Worm (Caenorhabditis elegans): ENCODE data around the gene K02E7.4.
"Not testable (repeated sequence)": the region's sequence is repeated elsewhere in the genome, so short reads cannot be mapped to it uniquely, and the experiment has no call there.

K02E7.4 gene

DNA sequence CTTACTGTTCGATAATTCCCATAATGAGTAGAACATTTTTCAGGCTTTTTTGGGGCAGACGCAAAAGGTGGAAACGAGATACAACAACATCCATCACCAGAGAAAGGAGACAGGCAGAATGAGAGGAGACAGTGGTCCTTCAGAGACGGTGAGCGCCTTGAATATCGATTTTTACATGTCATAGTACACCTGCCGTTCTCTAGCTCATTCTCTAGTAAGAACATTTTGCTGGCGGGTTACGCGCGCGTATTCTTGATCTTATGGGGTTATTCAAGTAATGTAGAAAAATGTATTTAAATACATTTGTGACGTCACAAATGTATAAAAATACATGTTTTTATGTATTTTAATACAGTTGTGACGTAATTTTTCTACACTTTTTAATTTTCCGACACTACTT, 28.3 kb upstream of the K02E7.4 start, which contains the start of gene fbxb-45:
Gene fbxb-45 (minus strand): TSS at position 101 of the 400 bp plus-strand sequence.
- TF ChIP-seq R02D3.7, ceh-16, F13H6.1 (tag; optimal IDR thresholded peaks at IDR 0.05): not testable (repeated sequence)

DNA sequence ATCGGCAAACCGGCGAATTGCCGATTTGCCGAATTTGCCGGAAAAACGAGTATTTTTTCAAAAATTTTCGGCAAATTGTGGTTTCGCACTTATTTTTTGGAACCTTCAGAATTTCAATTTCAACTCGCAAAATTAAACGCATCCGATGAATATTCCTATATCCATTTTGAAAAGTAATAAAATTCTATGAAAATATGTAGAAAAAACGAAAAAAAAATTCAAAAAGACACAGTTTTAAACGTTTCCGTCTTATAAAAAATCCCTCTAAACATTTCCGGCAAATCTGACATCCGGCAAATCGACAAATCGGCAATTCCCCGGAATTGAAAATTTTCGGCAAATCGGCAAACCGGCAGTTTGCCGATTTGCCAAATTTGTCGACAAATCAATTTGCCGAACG, 26.5 kb upstream of the K02E7.4 start, which contains the start of gene str-148:
Gene str-148 (plus strand): TSS at position 301 of the 400 bp plus-strand sequence.
- TF ChIP-seq nhr-6 (tag; optimal IDR thresholded peaks at IDR 0.05) (no peak), peb-1 (tag; optimal IDR thresholded peaks at IDR 0.05) (no peak), nhr-25 (tag; optimal IDR thresholded peaks at IDR 0.05) (no peak), sem-4 (tag; optimal IDR thresholded peaks at IDR 0.05) (no peak), egl-27 (tag; optimal IDR thresholded peaks at IDR 0.05) (no peak), elt-1 (tag; optimal IDR thresholded peaks at IDR 0.05) (no peak), ZK546.5 (tag; optimal IDR thresholded peaks at IDR 0.05) (no peak), ceh-82 (tag; optimal IDR thresholded peaks at IDR 0.05) (no peak), unc-39 (tag; optimal IDR thresholded peaks at IDR 0.05) (no peak), gmeb-1 (tag; optimal IDR thresholded peaks at IDR 0.05) (no peak), nhr-21 (tag; optimal IDR thresholded peaks at IDR 0.05) (no peak)

DNA sequence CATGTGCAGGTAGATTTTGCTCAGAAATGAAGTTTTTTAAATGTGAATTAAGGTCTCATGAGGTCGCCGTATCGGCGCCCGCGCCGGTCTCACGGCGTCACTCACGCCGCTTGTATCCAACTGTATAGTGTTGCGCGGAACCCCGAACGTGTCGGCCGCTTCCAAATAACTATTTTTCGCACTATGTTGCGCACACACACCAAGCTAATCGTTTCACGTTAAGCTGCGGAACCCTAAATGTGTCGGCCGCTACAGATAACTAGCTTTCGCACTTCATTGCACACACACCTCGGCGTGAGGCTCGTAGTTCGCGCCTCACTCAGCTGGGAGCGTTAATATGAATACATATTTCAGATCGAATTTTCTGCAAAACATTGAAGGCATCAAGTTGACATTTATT, 25.3 kb upstream of the K02E7.4 start:
- TF ChIP-seq nhr-11 (tag; optimal IDR thresholded peaks at IDR 0.05) (no peak), peb-1 (tag; optimal IDR thresholded peaks at IDR 0.05) (no peak), nhr-6 (tag; optimal IDR thresholded peaks at IDR 0.05) (no peak), nhr-237 (tag; optimal IDR thresholded peaks at IDR 0.05) (no peak), ztf-11 (tag; optimal IDR thresholded peaks at IDR 0.05) (no peak)

DNA sequence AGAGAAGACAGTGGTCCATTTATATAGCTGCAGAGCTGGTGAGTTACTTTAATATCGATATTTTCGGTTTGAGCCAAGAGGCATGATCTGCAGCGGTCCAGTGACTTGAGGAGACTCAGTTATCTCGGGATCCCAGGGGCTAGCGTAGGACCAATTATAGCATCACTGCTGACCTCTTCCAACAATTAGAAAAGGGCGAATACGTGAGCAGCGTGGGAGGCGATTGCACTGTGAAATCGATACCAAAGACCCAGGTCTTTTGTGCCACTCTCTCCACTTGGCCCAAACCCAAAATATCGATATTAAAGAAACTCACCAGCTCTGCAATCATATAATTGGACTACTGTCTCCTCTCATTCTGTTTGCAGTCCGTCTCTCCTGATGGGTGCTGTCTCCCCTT, 22.4 kb upstream of the K02E7.4 start, which contains the start of gene fbxb-40:
Gene fbxb-40 (minus strand): TSS at position 101 of the 400 bp plus-strand sequence.
- TF ChIP-seq lin-11 (tag; optimal IDR thresholded peaks at IDR 0.05) (no peak), gmeb-1 (tag; optimal IDR thresholded peaks at IDR 0.05) (no peak), lin-13 (GFP tag; optimal IDR thresholded peaks at IDR 0.05) (no peak), alr-1 (tag; optimal IDR thresholded peaks at IDR 0.05) (no peak), snpc-4 (tag; optimal IDR thresholded peaks at IDR 0.05) (no peak), nhr-23 (tag; optimal IDR thresholded peaks at IDR 0.05) (no peak), ztf-4 (tag; optimal IDR thresholded peaks at IDR 0.05) (no peak), crh-2 (tag; optimal IDR thresholded peaks at IDR 0.05) (no peak), unc-39 (tag; optimal IDR thresholded peaks at IDR 0.05) (no peak), sem-4 (tag; optimal IDR thresholded peaks at IDR 0.05) (no peak)

DNA sequence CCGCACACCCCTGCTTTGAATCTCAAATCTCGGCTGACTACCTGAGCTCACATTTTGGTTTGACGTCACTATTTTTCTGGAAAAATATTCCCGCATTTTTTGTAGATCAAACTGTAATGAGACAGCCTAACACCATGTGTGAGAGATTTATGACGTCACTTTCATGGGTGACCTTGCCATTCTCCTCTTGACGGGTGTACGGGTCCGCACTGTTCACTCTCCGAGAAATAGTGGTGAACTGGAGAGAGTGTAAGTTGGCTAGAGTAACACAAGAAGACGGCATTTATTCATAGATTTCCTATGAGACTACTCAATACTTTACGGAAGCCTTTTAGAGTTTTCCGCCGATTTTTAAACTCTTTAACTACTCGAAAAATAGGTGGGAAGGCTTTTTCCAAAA, 17.5 kb upstream of the K02E7.4 start, which contains the start of gene K02E7.7:
Gene K02E7.7 (plus strand): TSS at position 301 of the 400 bp plus-strand sequence.
- not testable (repeated sequence) for TF ChIP-seq ztf-1 (GFP tag; conservative IDR thresholded peaks at IDR 0.05); nhr-21 (tag; optimal IDR thresholded peaks at IDR 0.05); zag-1 (tag; optimal IDR thresholded peaks at IDR 0.05)

DNA sequence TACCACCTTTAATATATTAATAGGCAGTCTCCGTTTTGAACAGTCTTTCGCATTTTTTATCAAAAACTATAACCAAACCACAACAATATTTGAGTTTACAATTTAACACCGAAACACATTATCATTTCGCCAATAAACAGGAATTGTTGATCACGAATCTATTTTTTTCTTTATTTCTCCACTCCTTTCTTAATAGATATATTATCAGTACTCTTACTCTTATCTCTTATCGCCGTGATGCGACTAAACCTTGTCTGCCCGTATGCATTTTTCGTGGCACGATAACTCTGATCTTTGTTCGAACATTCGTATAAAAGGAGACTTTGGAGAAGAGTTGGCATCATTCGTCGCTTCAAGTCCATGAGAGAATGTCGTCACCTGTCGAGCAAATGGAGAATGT, 15.4 kb upstream of the K02E7.4 start:
- TF ChIP-seq F13H6.1 (tag; optimal IDR thresholded peaks at IDR 0.05) (peak; percentile 11), nhr-10 (tag; optimal IDR thresholded peaks at IDR 0.05) (no peak), ceh-16 (tag; optimal IDR thresholded peaks at IDR 0.05) (no peak), C34F6.9 (tag; optimal IDR thresholded peaks at IDR 0.05) (no peak), aly-2 (tag; optimal IDR thresholded peaks at IDR 0.05) (no peak), lin-13 (GFP tag; optimal IDR thresholded peaks at IDR 0.05) (no peak), lsy-2 (tag; optimal IDR thresholded peaks at IDR 0.05) (no peak), lin-39 (tag; optimal IDR thresholded peaks at IDR 0.05) (no peak), sma-9 (GFP tag; optimal IDR thresholded peaks at IDR 0.05) (peak; percentile 34), sma-9 (tag; optimal IDR thresholded peaks at IDR 0.05) (no peak), nhr-25 (tag; optimal IDR thresholded peaks at IDR 0.05) (no peak), dmd-4 (tag; optimal IDR thresholded peaks at IDR 0.05) (no peak), zag-1 (tag; optimal IDR thresholded peaks at IDR 0.05) (no peak), fos-1 (tag; optimal IDR thresholded peaks at IDR 0.05) (peak; percentile 77), elt-1 (tag; optimal IDR thresholded peaks at IDR 0.05) (no peak), sma-3 (GFP tag; optimal IDR thresholded peaks at IDR 0.05) (peak; percentile 14), Y55F3AM.14 (GFP tag; optimal IDR thresholded peaks at IDR 0.05) (no peak), alr-1 (tag; optimal IDR thresholded peaks at IDR 0.05) (no peak), peb-1 (tag; optimal IDR thresholded peaks at IDR 0.05) (no peak), mdl-1 (tag; optimal IDR thresholded peaks at IDR 0.05) (no peak), nhr-12 (tag; optimal IDR thresholded peaks at IDR 0.05) (no peak), ztf-4 (tag; optimal IDR thresholded peaks at IDR 0.05) (no peak), nhr-237 (tag; optimal IDR thresholded peaks at IDR 0.05) (no peak), lin-11 (tag; optimal IDR thresholded peaks at IDR 0.05) (no peak), ZK546.5 (tag; optimal IDR thresholded peaks at IDR 0.05) (no peak)

Measured in whole organism, L2 larva.